Fruit fly (Drosophila melanogaster) whole organism, embryonic: ENCODE data around the gene CG10232.

Source experiments
- Adf1 ChIP-seq: fragments of 200-800 bp; sonication (Bioruptor generic); IDR thresholded peaks from 2 replicates; pipeline ENCODE4 v1.3.6; 2022; ENCODE audit warnings: missing biosample characterization, missing genetic modification characterization
- CG12744 ChIP-seq: fragments of 200-800 bp; sonication (Bioruptor generic); optimal IDR thresholded peaks from 2 replicates; lab custom pipeline; 2016; ENCODE audit warnings: missing biosample characterization, missing genetic modification characterization
- CG43689 ChIP-seq: fragments of 200-800 bp; sonication (Bioruptor generic); IDR thresholded peaks from 2 replicates; pipeline ENCODE4 v1.3.6; 2022; ENCODE audit warnings: missing biosample characterization, missing genetic modification characterization
- CG9797 ChIP-seq: fragments of 200-800 bp; sonication (Bioruptor generic); optimal IDR thresholded peaks from 3 replicates; lab custom pipeline; 2018; ENCODE audit warnings: missing biosample characterization, mild to moderate bottlenecking, missing genetic modification characterization
- HHEX ChIP-seq: fragments of 200-800 bp; sonication (Bioruptor generic); optimal IDR thresholded peaks from 3 replicates; lab custom pipeline; 2017; ENCODE audit warnings: missing biosample characterization, mild to moderate bottlenecking, missing genetic modification characterization, missing genetic modification reagents
- Hmx ChIP-seq: fragments of 200-800 bp; sonication (Bioruptor generic); optimal IDR thresholded peaks from 2 replicates; lab custom pipeline; 2016; ENCODE audit warnings: missing biosample characterization, missing genetic modification characterization
- Med ChIP-seq: fragments of 200-800 bp; sonication (Bioruptor generic); peaks from one replicate; lab custom pipeline; 2016; ENCODE audit warnings: missing biosample characterization, missing genetic modification characterization, mild to moderate bottlenecking, inconsistent platforms, moderate library complexity
- Stat92E ChIP-seq, 3 experiments: fragments of >200 bp in 2 of 3; fragments of 200-800 bp in 1 of 3; sonication (Bioruptor generic) in 1 of 3; optimal IDR thresholded peaks; 2 replicates each; lab custom pipeline; 2017 to 2019; ENCODE audit warnings: missing biosample characterization in 3 of 3, missing genetic modification characterization in 3 of 3, mild to moderate bottlenecking in 1 of 3, moderate library complexity in 1 of 3
- mld ChIP-seq: fragments of 200-800 bp; sonication (Bioruptor generic); IDR thresholded peaks from 3 replicates; pipeline ENCODE4 v1.3.6; 2022; ENCODE audit warnings: missing biosample characterization, missing genetic modification characterization; ENCODE audit not compliant: partially characterized antibody
- pnt ChIP-seq: fragments of 200-800 bp; sonication (Bioruptor generic); optimal IDR thresholded peaks from 3 replicates; lab custom pipeline; 2016; ENCODE audit warnings: missing biosample characterization, missing genetic modification characterization

DNA sequence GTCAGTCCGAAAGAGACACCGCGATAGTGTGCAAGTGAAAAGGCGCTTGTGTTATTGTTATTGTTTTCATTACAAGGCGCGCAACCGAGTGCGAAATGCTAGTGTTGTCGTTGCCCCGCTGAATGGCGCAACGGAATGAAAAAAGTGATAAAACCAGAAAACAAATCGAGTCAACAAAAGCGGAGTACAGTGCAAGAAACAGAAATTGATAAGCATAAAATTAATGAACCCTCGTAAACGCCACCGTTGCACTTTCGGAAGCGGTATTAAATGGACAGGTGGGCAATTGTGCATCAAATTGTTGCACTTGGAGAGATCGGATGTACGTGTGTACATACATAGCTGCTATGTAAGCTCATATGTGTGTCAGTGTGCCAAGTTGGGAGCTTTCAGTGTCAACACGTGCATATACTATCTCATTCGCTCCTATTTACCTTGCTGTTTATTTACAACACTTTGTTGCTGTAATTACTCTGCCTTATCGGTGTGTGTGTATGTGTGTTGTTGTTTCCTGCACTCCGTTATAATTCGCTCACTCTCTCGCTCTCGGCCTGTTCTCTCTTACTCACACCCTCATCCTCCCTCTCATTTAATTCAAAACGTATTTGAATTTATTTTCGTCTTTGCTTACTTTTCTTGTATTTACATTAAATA, 2.1 kb upstream of the CG10232 start:
- TF ChIP-seq Hmx (GFP tag; lab: Kevin White, UChicago) (no peak), CG43689 (GFP tag; lab: Robert Waterston, UW) (no peak), mld (GFP tag; lab: Robert Waterston, UW) (no peak), Stat92E (GFP tag; optimal IDR thresholded peaks at IDR 0.05; lab: Kevin White, UChicago) (peak in 1 of 3 experiments; percentile 47), Adf1 (GFP tag; lab: Robert Waterston, UW) (no peak), pnt (GFP tag; lab: Kevin White, UChicago) (peak; percentile 60), CG12744 (GFP tag; lab: Kevin White, UChicago) (no peak), Med (GFP tag; lab: Kevin White, UChicago) (peak; percentile 97), HHEX (GFP tag; lab: Kevin White, UChicago) (peak; percentile 84), CG9797 (GFP tag; lab: Kevin White, UChicago) (peak; percentile 23)
